Worm (Caenorhabditis elegans) whole organism, young adult: ENCODE measurements around the gene ptr-3.

ENCODE experiments used
- Y53G8AR.9 ChIP-seq: fragments of 200-800 bp; sonication (Bioruptor generic); conservative IDR thresholded peaks from 2 replicates; pipeline ENCODE4 v1.3.6; 2022; ENCODE audit warnings: missing genetic modification reagents, missing genetic modification characterization, missing compliant biosample characterization
- him-1 ChIP-seq: sonication (generic microtip); optimal IDR thresholded peaks from 2 replicates; lab custom pipeline; 2016; ENCODE audit warnings: missing genotype, missing genetic modification reagents, missing genetic modification characterization, missing compliant biosample characterization

- no peak for TF ChIP-seq Y53G8AR.9
- no peak for TF ChIP-seq him-1 (tag; lab: Kevin White, UChicago)
These were observed 34.9 kb downstream of the ptr-3 start, which contains the start of gene cbn-1 for ce11 chrII:332419-332818.
